Fruit fly (Drosophila melanogaster): ENCODE results near the gene CG7168.

- TF ChIP-seq Nf-YA (GFP tag; IDR thresholded peaks at IDR 0.05) = 0 out of 2 replicates have a peak, but pooled peaks have one; percentile 51
- no peak for TF ChIP-seq grn (GFP tag; optimal IDR thresholded peaks at IDR 0.05)
These were observed 40.5 kb downstream of the CG7168 start, which contains the start of the genes Arp5 and CG7208 for dm6 chr3R:18185385-18185784.

Measured in whole organism, embryonic.